Worm (Caenorhabditis elegans) whole organism, mixed stage, embryonic: ENCODE measurements around the gene C25E10.8.

Experiments used
- M03D4.4 ChIP-seq: sonication (generic microtip); optimal IDR thresholded peaks from 2 replicates; lab custom pipeline; 2017; ENCODE audit warnings: mild to moderate bottlenecking, missing genetic modification characterization, missing compliant biosample characterization
- blmp-1 ChIP-seq: fragments of 150-350 bp; optimal IDR thresholded peaks from 2 replicates; lab custom pipeline; 2014; ENCODE audit warnings: missing biosample characterization, missing genetic modification characterization
- ceh-39 ChIP-seq: fragments of 150-350 bp; optimal IDR thresholded peaks from 2 replicates; lab custom pipeline; 2014; ENCODE audit warnings: missing biosample characterization, missing genetic modification characterization
- ceh-43 ChIP-seq: fragments of 200-800 bp; sonication (Bioruptor generic); optimal IDR thresholded peaks from 2 replicates; lab custom pipeline; 2018; ENCODE audit warnings: mild to moderate bottlenecking, missing genetic modification characterization, moderate library complexity, missing compliant biosample characterization
- ceh-83 ChIP-seq: fragments of 200-800 bp; sonication (Bioruptor generic); optimal IDR thresholded peaks from 2 replicates; lab custom pipeline; 2018; ENCODE audit warnings: mild to moderate bottlenecking, missing genetic modification characterization, missing compliant biosample characterization
- ces-1 ChIP-seq: fragments of 150-350 bp; optimal IDR thresholded peaks from 2 replicates; lab custom pipeline; 2014; ENCODE audit warnings: missing biosample characterization, missing genetic modification reagents, missing genetic modification characterization
- cnd-1 ChIP-seq: fragments of 200-800 bp; sonication (Bioruptor generic); optimal IDR thresholded peaks from 2 replicates; lab custom pipeline; 2018; ENCODE audit warnings: mild to moderate bottlenecking, missing genetic modification characterization, missing compliant biosample characterization
- drap-1 ChIP-seq: fragments of 200-800 bp; sonication (Bioruptor generic); optimal IDR thresholded peaks from 3 replicates; lab custom pipeline; 2018; ENCODE audit warnings: mild to moderate bottlenecking, missing genetic modification characterization, missing compliant biosample characterization
- elt-1 ChIP-seq: sonication (generic microtip); optimal IDR thresholded peaks from 2 replicates; lab custom pipeline; 2017; ENCODE audit warnings: missing genetic modification characterization, mild to moderate bottlenecking, missing compliant biosample characterization, antibody characterized with exemption, moderate library complexity, borderline replicate concordance; ENCODE audit not compliant: insufficient read depth
- flh-1 ChIP-seq: fragments of 200-800 bp; sonication (Bioruptor generic); optimal IDR thresholded peaks from 2 replicates; lab custom pipeline; 2018; ENCODE audit warnings: mild to moderate bottlenecking, missing genetic modification characterization, moderate library complexity, missing compliant biosample characterization
- ham-2 ChIP-seq: fragments of 200-800 bp; sonication (Bioruptor generic); optimal IDR thresholded peaks from 2 replicates; lab custom pipeline; 2018; ENCODE audit warnings: mild to moderate bottlenecking, missing genetic modification characterization, missing compliant biosample characterization
- hlh-1 ChIP-seq: fragments of 150-350 bp; optimal IDR thresholded peaks from 2 replicates; lab custom pipeline; 2014; ENCODE audit warnings: missing biosample characterization, missing genetic modification reagents, missing genetic modification characterization
- lin-13 ChIP-seq: fragments of 150-350 bp; optimal IDR thresholded peaks from 2 replicates; lab custom pipeline; 2014; ENCODE audit warnings: missing biosample characterization, missing genetic modification characterization
- lin-32 ChIP-seq: fragments of 200-800 bp; sonication (Bioruptor generic); optimal IDR thresholded peaks from 2 replicates; lab custom pipeline; 2018; ENCODE audit warnings: mild to moderate bottlenecking, missing genetic modification characterization, missing compliant biosample characterization
- mab-5 ChIP-seq: fragments of 150-350 bp; optimal IDR thresholded peaks from 2 replicates; lab custom pipeline; 2014; ENCODE audit warnings: missing biosample characterization, missing genetic modification characterization
- mep-1 ChIP-seq: fragments of 150-350 bp; optimal IDR thresholded peaks from 2 replicates; lab custom pipeline; 2017; ENCODE audit warnings: missing biosample characterization, missing genetic modification reagents, missing genetic modification characterization, inconsistent platforms
- mls-2 ChIP-seq: sonication (generic microtip); optimal IDR thresholded peaks from 2 replicates; lab custom pipeline; 2016; ENCODE audit warnings: mild to moderate bottlenecking, missing genetic modification characterization, moderate library complexity, missing compliant biosample characterization
- nhr-12 ChIP-seq: fragments of 150-350 bp; optimal IDR thresholded peaks from 2 replicates; lab custom pipeline; 2014; ENCODE audit warnings: missing biosample characterization, missing genetic modification characterization
- nhr-2 ChIP-seq: fragments of 150-350 bp; optimal IDR thresholded peaks from 2 replicates; lab custom pipeline; 2014; ENCODE audit warnings: missing biosample characterization, missing genetic modification characterization
- nhr-237 ChIP-seq: fragments of 150-350 bp; optimal IDR thresholded peaks from 2 replicates; lab custom pipeline; 2014; ENCODE audit warnings: missing biosample characterization, missing genetic modification characterization
- nhr-28 ChIP-seq: fragments of 150-350 bp; optimal IDR thresholded peaks from 2 replicates; lab custom pipeline; 2014; ENCODE audit warnings: missing biosample characterization, missing genetic modification characterization
- pha-4 ChIP-seq: fragments of 150-350 bp; optimal IDR thresholded peaks from 2 replicates; lab custom pipeline; 2018; ENCODE audit warnings: missing biosample characterization, missing genetic modification reagents, missing genetic modification characterization
- sptf-1 ChIP-seq: sonication (generic microtip); optimal IDR thresholded peaks from 2 replicates; lab custom pipeline; 2017; ENCODE audit warnings: mild to moderate bottlenecking, missing genetic modification characterization, moderate library complexity, missing compliant biosample characterization
- unc-120 ChIP-seq: sonication (generic microtip); optimal IDR thresholded peaks from 2 replicates; lab custom pipeline; 2017; ENCODE audit warnings: missing genetic modification characterization, missing compliant biosample characterization; ENCODE audit not compliant: poor library complexity, severe bottlenecking
- unc-39 ChIP-seq: fragments of 150-350 bp; optimal IDR thresholded peaks from 2 replicates; lab custom pipeline; 2014; ENCODE audit warnings: missing biosample characterization, missing genetic modification characterization
- unc-62 ChIP-seq: fragments of 150-350 bp; optimal IDR thresholded peaks from 2 replicates; lab custom pipeline; 2014; ENCODE audit warnings: missing biosample characterization, missing genetic modification reagents, missing genetic modification characterization
- zip-8 ChIP-seq: fragments of 150-350 bp; optimal IDR thresholded peaks from 2 replicates; lab custom pipeline; 2014; ENCODE audit warnings: missing biosample characterization, missing genetic modification characterization
- ztf-11 ChIP-seq: fragments of 150-350 bp; optimal IDR thresholded peaks from 2 replicates; lab custom pipeline; 2014; ENCODE audit warnings: missing biosample characterization, missing genetic modification characterization

Gene C25E10.8

DNA sequence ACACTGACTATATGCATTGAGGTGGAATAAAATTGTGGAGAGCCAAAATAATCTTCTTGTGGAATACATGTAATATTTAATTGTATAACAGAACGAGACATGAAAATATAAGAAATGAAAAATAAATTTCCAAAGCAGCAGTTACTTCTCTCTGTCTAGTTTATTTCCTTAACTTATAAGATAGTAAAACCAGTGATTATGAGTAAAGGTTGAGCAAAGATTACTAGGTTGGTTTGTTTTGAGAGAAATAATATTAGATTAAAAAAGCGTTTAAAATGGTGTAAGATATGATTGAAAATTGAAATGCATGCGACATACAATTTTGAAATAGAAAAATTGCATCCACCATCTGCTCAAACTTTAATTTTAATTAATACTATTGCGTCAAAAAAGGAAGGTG, 40.1 kb downstream of the C25E10.8 start, which contains the start of gene srh-201:
srh-201 (minus strand) TSS at position 101 of the 400 bp plus-strand sequence.
- TF ChIP-seq zip-8 (tag; lab: Kevin White, UChicago): no peak
- no peak for TF ChIP-seq ceh-83 (GFP tag; lab: Kevin White, UChicago)
- TF ChIP-seq lin-32 (GFP tag; lab: Kevin White, UChicago): no peak
- no peak for TF ChIP-seq cnd-1 (tag; lab: Kevin White, UChicago)
- no peak for TF ChIP-seq nhr-237 (tag; lab: Kevin White, UChicago)
- no peak for TF ChIP-seq nhr-12 (tag; lab: Kevin White, UChicago)
- no peak for TF ChIP-seq elt-1 (tag; lab: Kevin White, UChicago)
- no peak for TF ChIP-seq ham-2 (GFP tag; lab: Kevin White, UChicago)
- TF ChIP-seq M03D4.4 (tag; lab: Kevin White, UChicago): no peak
- TF ChIP-seq nhr-28 (tag; lab: Kevin White, UChicago): no peak
- TF ChIP-seq, all 35 proteins: peak for 0

DNA sequence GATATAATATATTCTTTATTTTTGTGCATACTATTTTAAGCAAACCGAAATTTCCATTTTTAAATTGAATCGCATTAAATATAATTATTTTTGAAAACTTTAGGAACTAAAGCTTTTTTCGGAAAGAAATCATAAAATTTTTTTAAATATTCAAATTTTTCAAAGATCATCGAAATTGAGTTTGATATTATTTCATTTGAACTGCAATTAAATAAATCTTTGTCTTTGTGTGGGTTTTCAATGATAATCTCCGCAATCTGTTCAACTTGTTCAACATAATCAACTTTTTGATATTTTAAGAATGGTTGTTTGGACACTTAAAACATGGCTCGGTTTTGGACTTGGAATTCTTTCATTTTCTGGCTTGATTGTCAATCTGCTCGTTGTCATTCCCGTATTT, 44.7 kb downstream of the C25E10.8 start, which contains the start of gene srx-2:
srx-2 (plus strand) TSS at position 301 of the 400 bp plus-strand sequence.
- TF ChIP-seq nhr-237 (tag; lab: Kevin White, UChicago) (no peak), cnd-1 (tag; lab: Kevin White, UChicago) (no peak), nhr-2 (tag; lab: Kevin White, UChicago) (no peak), ceh-83 (GFP tag; lab: Kevin White, UChicago) (no peak), ceh-39 (no peak), lin-13 (tag; lab: Kevin White, UChicago) (no peak), unc-62 (GFP tag; lab: Kevin White, UChicago) (no peak), flh-1 (GFP tag; lab: Kevin White, UChicago) (no peak), ztf-11 (tag; lab: Kevin White, UChicago) (no peak), ham-2 (GFP tag; lab: Kevin White, UChicago) (no peak), ceh-43 (GFP tag; lab: Kevin White, UChicago) (no peak), mls-2 (tag; lab: Kevin White, UChicago) (no peak)

DNA sequence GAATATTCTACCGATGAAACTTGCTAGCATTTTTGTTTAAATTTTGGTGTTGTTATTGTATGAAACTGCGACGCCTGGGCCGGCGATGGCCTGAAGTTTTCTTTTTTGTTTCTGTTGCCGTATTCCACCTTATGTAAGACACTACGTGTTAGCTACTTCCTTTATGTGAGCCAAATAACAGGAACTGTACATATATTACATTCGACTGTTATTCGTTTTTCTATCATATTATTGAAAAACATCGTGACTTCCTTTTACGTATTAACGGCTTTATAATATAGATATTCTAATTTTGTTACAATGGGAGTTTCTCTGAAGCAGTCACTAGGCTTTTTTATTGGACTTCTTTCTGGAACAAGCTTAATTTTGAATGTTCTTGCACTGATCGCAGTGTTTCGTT, 48.6 kb downstream of the C25E10.8 start, which contains the start of gene srx-3:
srx-3 (plus strand) TSS at position 301 of the 400 bp plus-strand sequence.
- TF ChIP-seq nhr-2 (tag; lab: Kevin White, UChicago): no peak
- no peak for TF ChIP-seq nhr-12 (tag; lab: Kevin White, UChicago)
- no peak for TF ChIP-seq drap-1
- no peak for TF ChIP-seq pha-4 (tag; lab: Kevin White, UChicago)
- no peak for TF ChIP-seq ceh-39
- TF ChIP-seq lin-13 (tag; lab: Kevin White, UChicago): no peak
- TF ChIP-seq ceh-43 (GFP tag; lab: Kevin White, UChicago): no peak
- TF ChIP-seq unc-39 (tag; lab: Kevin White, UChicago): no peak
- TF ChIP-seq mep-1: no peak
- no peak for TF ChIP-seq mab-5 (tag; lab: Kevin White, UChicago)
- no peak for TF ChIP-seq ces-1 (GFP tag; lab: Kevin White, UChicago)
- TF ChIP-seq sptf-1: no peak
- TF ChIP-seq unc-120 (tag; lab: Kevin White, UChicago): no peak
- no peak for TF ChIP-seq hlh-1 (tag; lab: Kevin White, UChicago)
- TF ChIP-seq nhr-237 (tag; lab: Kevin White, UChicago): no peak
- TF ChIP-seq blmp-1 (tag; lab: Kevin White, UChicago): no peak

- TF ChIP-seq ces-1 (GFP tag; lab: Kevin White, UChicago): no peak
- no peak for TF ChIP-seq mep-1
- TF ChIP-seq ceh-83 (GFP tag; lab: Kevin White, UChicago): no peak
- TF ChIP-seq ceh-43 (GFP tag; lab: Kevin White, UChicago): no peak
- TF ChIP-seq, all 35 proteins: peak for 0
These were observed 50.6 kb downstream of the C25E10.8 start, which contains the start of gene srx-1 for ce11 chrV:9003291-9003690. Gene srx-1, plus strand, starts transcription at chrV:9003672.
